Worm (Caenorhabditis elegans) whole organism, L2 larva: ENCODE data around the gene F32D1.11.

ENCODE experiments used
- C34F6.9 ChIP-seq: fragments of 150-350 bp; optimal IDR thresholded peaks from 2 replicates; lab custom pipeline; 2014; ENCODE audit warnings: missing biosample characterization, missing genetic modification characterization
- F13H6.1 ChIP-seq: sonication (generic microtip); optimal IDR thresholded peaks from 2 replicates; lab custom pipeline; 2016; ENCODE audit warnings: missing genetic modification characterization, missing compliant biosample characterization
- R02D3.7 ChIP-seq: fragments of 150-350 bp; optimal IDR thresholded peaks from 2 replicates; lab custom pipeline; 2014; ENCODE audit warnings: missing biosample characterization, missing genetic modification characterization
- ZK546.5 ChIP-seq: sonication (generic microtip); optimal IDR thresholded peaks from 2 replicates; lab custom pipeline; 2017; ENCODE audit warnings: missing biosample characterization, missing genetic modification characterization
- aly-2 ChIP-seq: fragments of 150-350 bp; optimal IDR thresholded peaks from 2 replicates; lab custom pipeline; 2014; ENCODE audit warnings: missing biosample characterization, missing genetic modification characterization
- ama-1 ChIP-seq: fragments of 150-350 bp; optimal IDR thresholded peaks from 2 replicates; lab custom pipeline; 2018; ENCODE audit warnings: inconsistent platforms
- blmp-1 ChIP-seq: sonication (generic microtip); optimal IDR thresholded peaks from 2 replicates; lab custom pipeline; 2017; ENCODE audit warnings: missing genetic modification characterization, mild to moderate bottlenecking, missing compliant biosample characterization, antibody characterized with exemption, moderate library complexity; ENCODE audit not compliant: insufficient read depth
- ceh-82 ChIP-seq: fragments of 150-350 bp; optimal IDR thresholded peaks from 2 replicates; lab custom pipeline; 2014; ENCODE audit warnings: missing biosample characterization, missing genetic modification characterization
- dmd-4 ChIP-seq: sonication (generic microtip); optimal IDR thresholded peaks from 2 replicates; lab custom pipeline; 2017; ENCODE audit warnings: missing biosample characterization, missing genetic modification characterization
- egl-27 ChIP-seq: sonication (generic microtip); optimal IDR thresholded peaks from 3 replicates; lab custom pipeline; 2017; ENCODE audit warnings: missing biosample characterization, missing genetic modification reagents, missing genetic modification characterization
- elt-1 ChIP-seq: fragments of 150-350 bp; optimal IDR thresholded peaks from 2 replicates; lab custom pipeline; 2014; ENCODE audit warnings: missing biosample characterization, missing genetic modification characterization
- elt-3 ChIP-seq: sonication (generic microtip); optimal IDR thresholded peaks from 2 replicates; lab custom pipeline; 2017; ENCODE audit warnings: missing biosample characterization, missing genetic modification characterization
- fos-1 ChIP-seq: fragments of 150-350 bp; optimal IDR thresholded peaks from 2 replicates; lab custom pipeline; 2014; ENCODE audit warnings: missing biosample characterization, missing genetic modification characterization
- gmeb-1 ChIP-seq: fragments of 150-350 bp; optimal IDR thresholded peaks from 2 replicates; lab custom pipeline; 2014; ENCODE audit warnings: missing biosample characterization, missing genetic modification characterization
- lin-11 ChIP-seq: fragments of 150-350 bp; sonication (generic microtip); optimal IDR thresholded peaks from 2 replicates; lab custom pipeline; 2014; ENCODE audit warnings: missing biosample characterization, missing genetic modification characterization, inconsistent platforms, mixed read lengths
- lin-13 ChIP-seq: fragments of 150-350 bp; optimal IDR thresholded peaks from 2 replicates; lab custom pipeline; 2014; ENCODE audit warnings: missing biosample characterization, missing genetic modification reagents, missing genetic modification characterization
- mab-5 ChIP-seq: fragments of 150-350 bp; optimal IDR thresholded peaks from 2 replicates; lab custom pipeline; 2014; ENCODE audit warnings: missing biosample characterization, missing genetic modification characterization
- mbf-1 ChIP-seq: sonication (generic microtip); optimal IDR thresholded peaks from 2 replicates; lab custom pipeline; 2017; ENCODE audit warnings: missing biosample characterization, missing genetic modification characterization
- mdl-1 ChIP-seq, 2 experiments: fragments of 150-350 bp in 1 of 2; sonication (generic microtip) in 1 of 2; optimal IDR thresholded peaks; 2 replicates each; lab custom pipeline; 2017; ENCODE audit warnings: missing biosample characterization in 2 of 2, missing genetic modification characterization in 2 of 2
- nhr-10 ChIP-seq: sonication (generic microtip); optimal IDR thresholded peaks from 2 replicates; lab custom pipeline; 2017; ENCODE audit warnings: missing biosample characterization, missing genetic modification characterization
- nhr-11 ChIP-seq: fragments of 150-350 bp; optimal IDR thresholded peaks from 2 replicates; lab custom pipeline; 2014; ENCODE audit warnings: missing biosample characterization, missing genetic modification characterization
- nhr-12 ChIP-seq: fragments of 150-350 bp; optimal IDR thresholded peaks from 2 replicates; lab custom pipeline; 2014; ENCODE audit warnings: missing biosample characterization, missing genetic modification characterization
- nhr-23 ChIP-seq: fragments of 150-350 bp; optimal IDR thresholded peaks from 2 replicates; lab custom pipeline; 2014; ENCODE audit warnings: missing biosample characterization, missing genetic modification reagents, missing genetic modification characterization
- nhr-25 ChIP-seq: fragments of 150-350 bp; sonication (generic microtip); optimal IDR thresholded peaks from 3 replicates; lab custom pipeline; 2014; ENCODE audit warnings: missing biosample characterization, missing genetic modification characterization
- nhr-6 ChIP-seq: fragments of 150-350 bp; optimal IDR thresholded peaks from 2 replicates; lab custom pipeline; 2014; ENCODE audit warnings: missing biosample characterization, missing genetic modification characterization
- nhr-77 ChIP-seq: fragments of 150-350 bp; optimal IDR thresholded peaks from 2 replicates; lab custom pipeline; 2014; ENCODE audit warnings: missing biosample characterization, missing genetic modification characterization
- sem-4 ChIP-seq: fragments of 150-350 bp; optimal IDR thresholded peaks from 2 replicates; lab custom pipeline; 2014; ENCODE audit warnings: missing biosample characterization, missing genetic modification reagents, missing genetic modification characterization
- sma-9 ChIP-seq, 2 experiments: fragments of 150-350 bp in 1 of 2; sonication (generic microtip) in 1 of 2; optimal IDR thresholded peaks; 2 replicates each; lab custom pipeline; 2014 to 2016; ENCODE audit warnings: missing genetic modification characterization in 2 of 2, mild to moderate bottlenecking in 1 of 2, missing biosample characterization in 1 of 2, missing compliant biosample characterization in 1 of 2, missing genetic modification reagents in 1 of 2, moderate library complexity in 1 of 2
- unc-39 ChIP-seq: fragments of 150-350 bp; optimal IDR thresholded peaks from 2 replicates; lab custom pipeline; 2014; ENCODE audit warnings: missing biosample characterization, missing genetic modification characterization
- unc-55 ChIP-seq: fragments of 150-350 bp; sonication (generic microtip); optimal IDR thresholded peaks from 3 replicates; lab custom pipeline; 2014; ENCODE audit warnings: missing biosample characterization, missing genetic modification reagents, missing genetic modification characterization
- unc-62 ChIP-seq: fragments of 150-350 bp; optimal IDR thresholded peaks from 2 replicates; lab custom pipeline; 2014; ENCODE audit warnings: missing biosample characterization, missing genetic modification reagents, missing genetic modification characterization
- ztf-1 ChIP-seq: fragments of 200-800 bp; sonication (Bioruptor generic); conservative IDR thresholded peaks from 2 replicates; pipeline ENCODE4 v1.3.6; 2022; ENCODE audit warnings: missing genetic modification characterization, missing compliant biosample characterization
- ztf-11 ChIP-seq: sonication (generic microtip); optimal IDR thresholded peaks from 2 replicates; lab custom pipeline; 2017; ENCODE audit warnings: missing biosample characterization, missing genetic modification characterization

F32D1.11 gene

ce11 chrV:4401865-4402264, 35.5 kb upstream of the F32D1.11 start, which contains the start of gene F13A2.5:
Gene F13A2.5, minus strand, starts transcription at chrV:4401965.
- TF ChIP-seq ZK546.5 (tag; lab: Kevin White, UChicago) (no peak), R02D3.7 (tag; lab: Kevin White, UChicago) (no peak), nhr-12 (tag; lab: Kevin White, UChicago) (no peak), F13H6.1 (tag; lab: Kevin White, UChicago) (no peak), unc-62 (GFP tag; lab: Kevin White, UChicago) (no peak), blmp-1 (tag; lab: Kevin White, UChicago) (no peak), sma-9 (GFP tag; optimal IDR thresholded peaks at IDR 0.05; lab: Kevin White, UChicago) (no peak), sma-9 (tag; optimal IDR thresholded peaks at IDR 0.05; lab: Kevin White, UChicago) (no peak)

DNA sequence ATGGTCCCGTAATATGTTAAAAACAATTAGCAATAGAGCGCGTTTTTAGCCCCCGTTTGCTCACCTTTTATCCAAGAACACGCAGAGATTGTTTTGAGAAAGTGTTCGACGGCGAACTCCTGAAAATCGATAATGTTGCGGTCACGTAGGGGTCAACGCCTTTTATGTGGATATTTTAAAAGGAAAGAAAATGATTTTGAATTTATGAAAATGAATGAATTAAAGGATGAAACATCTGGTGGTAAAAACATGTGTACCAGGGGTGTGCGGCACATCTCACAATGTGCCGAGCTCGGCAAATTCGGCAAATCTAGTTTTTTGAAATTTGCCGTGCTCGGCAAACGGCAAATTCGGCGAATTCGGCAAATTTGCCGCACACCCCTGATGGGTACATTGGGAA, 33.8 kb upstream of the F32D1.11 start, which contains the start of gene F13A2.4:
Gene F13A2.4, minus strand, starts transcription at position 101 of the 400 bp plus-strand sequence.
- TF ChIP-seq aly-2 = no peak
- no peak for TF ChIP-seq nhr-23
- TF ChIP-seq lin-11 (tag; lab: Kevin White, UChicago) = no peak
- no peak for TF ChIP-seq fos-1 (tag; lab: Kevin White, UChicago)
- TF ChIP-seq dmd-4 (tag; lab: Kevin White, UChicago) = no peak
- TF ChIP-seq mab-5 = no peak
- no peak for TF ChIP-seq lin-13 (GFP tag; lab: Kevin White, UChicago)
- TF ChIP-seq ztf-1 (GFP tag; lab: Robert Waterston, UW) = no peak
- no peak for TF ChIP-seq nhr-77 (tag; lab: Kevin White, UChicago)
- TF ChIP-seq mdl-1 (tag; optimal IDR thresholded peaks at IDR 0.05; lab: Kevin White, UChicago) = no peak
- no peak for TF ChIP-seq ceh-82 (tag; lab: Kevin White, UChicago)
- TF ChIP-seq, all 48 proteins: peak for 0

DNA sequence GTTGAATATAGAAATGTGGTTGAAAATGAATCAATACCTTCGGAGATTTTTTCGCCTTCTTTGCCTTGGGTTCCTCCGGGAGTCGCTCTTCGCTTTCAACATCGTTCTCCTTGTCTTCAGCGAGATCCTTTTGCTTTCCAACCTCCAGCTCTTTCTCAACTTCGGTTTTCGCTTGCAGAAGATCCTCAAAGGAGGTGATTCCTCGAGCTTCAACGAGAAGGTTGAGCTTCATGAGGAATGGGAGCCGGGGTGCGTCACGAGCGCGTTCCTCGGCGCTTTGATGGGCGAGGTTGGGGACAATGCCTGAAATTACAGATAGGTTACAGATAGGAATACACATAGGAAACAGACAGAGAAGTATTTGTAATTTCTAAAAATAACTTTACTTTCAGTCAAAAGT, 32.5 kb upstream of the F32D1.11 start:
- TF ChIP-seq ama-1 (lab: Kevin White, UChicago) (no peak), ztf-1 (GFP tag; lab: Robert Waterston, UW) (no peak), nhr-23 (no peak), nhr-77 (tag; lab: Kevin White, UChicago) (no peak), unc-55 (GFP tag; lab: Kevin White, UChicago) (no peak), mdl-1 (tag; optimal IDR thresholded peaks at IDR 0.05; lab: Kevin White, UChicago) (no peak), R02D3.7 (tag; lab: Kevin White, UChicago) (no peak), elt-1 (tag; lab: Kevin White, UChicago) (no peak), ZK546.5 (tag; lab: Kevin White, UChicago) (no peak), sma-9 (GFP tag; optimal IDR thresholded peaks at IDR 0.05; lab: Kevin White, UChicago) (no peak), sma-9 (tag; optimal IDR thresholded peaks at IDR 0.05; lab: Kevin White, UChicago) (no peak), nhr-11 (tag; lab: Kevin White, UChicago) (no peak), gmeb-1 (tag; lab: Kevin White, UChicago) (no peak), egl-27 (tag; lab: Kevin White, UChicago) (no peak), blmp-1 (tag; lab: Kevin White, UChicago) (no peak), nhr-25 (tag; lab: Kevin White, UChicago) (no peak), nhr-12 (tag; lab: Kevin White, UChicago) (no peak), elt-3 (tag; lab: Kevin White, UChicago) (no peak)
- TF ChIP-seq, all 48 proteins: peak for 0

DNA sequence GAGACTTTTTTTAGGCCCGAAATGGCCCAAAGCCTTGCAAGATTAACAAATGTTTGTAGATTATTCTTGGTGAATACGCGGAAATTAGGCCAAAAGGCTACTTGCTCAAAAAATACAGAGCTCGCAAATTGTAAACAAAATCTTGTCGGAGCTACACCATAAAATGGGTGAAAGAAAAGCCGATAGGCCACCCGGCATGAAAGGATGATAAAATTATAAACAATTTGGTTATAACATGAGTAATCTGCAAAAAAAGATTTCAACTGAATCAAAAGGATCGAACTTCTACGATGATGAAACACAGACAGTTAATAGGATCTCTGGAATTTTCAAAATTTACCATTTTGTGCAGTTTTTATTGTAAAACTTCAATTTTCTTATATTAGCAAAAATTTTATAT, 31.8 kb upstream of the F32D1.11 start:
- TF ChIP-seq mdl-1 (tag; optimal IDR thresholded peaks at IDR 0.05; lab: Kevin White, UChicago) (no peak), blmp-1 (tag; lab: Kevin White, UChicago) (no peak), aly-2 (no peak), mab-5 (no peak), ceh-82 (tag; lab: Kevin White, UChicago) (no peak), sem-4 (tag; lab: Kevin White, UChicago) (no peak), F13H6.1 (tag; lab: Kevin White, UChicago) (no peak), C34F6.9 (no peak), R02D3.7 (tag; lab: Kevin White, UChicago) (no peak), ZK546.5 (tag; lab: Kevin White, UChicago) (no peak), lin-11 (tag; lab: Kevin White, UChicago) (no peak), ama-1 (lab: Kevin White, UChicago) (no peak), sma-9 (GFP tag; optimal IDR thresholded peaks at IDR 0.05; lab: Kevin White, UChicago) (no peak), sma-9 (tag; optimal IDR thresholded peaks at IDR 0.05; lab: Kevin White, UChicago) (no peak), nhr-11 (tag; lab: Kevin White, UChicago) (no peak)
- TF ChIP-seq, all 48 proteins: peak for 0

DNA sequence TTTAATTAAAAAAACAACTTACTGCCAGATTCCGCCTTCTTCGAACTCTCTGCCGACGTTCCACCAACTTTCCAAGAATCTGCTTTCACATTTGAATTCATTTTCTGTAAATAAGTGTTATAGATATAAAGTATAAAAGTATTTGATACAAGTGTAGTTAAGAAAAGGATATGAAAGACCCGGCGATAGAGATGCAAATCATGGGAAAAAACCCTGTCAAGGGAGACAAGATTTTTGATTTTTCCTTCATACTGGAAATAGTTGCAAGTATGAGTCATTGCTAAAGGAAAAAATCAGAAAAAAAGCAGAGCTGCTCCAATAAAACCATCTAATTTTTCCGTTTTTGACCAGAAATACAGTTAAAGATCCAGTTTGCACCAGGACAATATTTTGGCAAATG, 29.9 kb upstream of the F32D1.11 start, which contains the start of gene F13A2.3:
Gene F13A2.3, minus strand, starts transcription at position 101 of the 400 bp plus-strand sequence.
- TF ChIP-seq nhr-10 (tag; lab: Kevin White, UChicago) (no peak), ama-1 (lab: Kevin White, UChicago) (no peak), mbf-1 (tag; lab: Kevin White, UChicago) (no peak), sma-9 (GFP tag; optimal IDR thresholded peaks at IDR 0.05; lab: Kevin White, UChicago) (no peak), sma-9 (tag; optimal IDR thresholded peaks at IDR 0.05; lab: Kevin White, UChicago) (no peak), unc-39 (tag; lab: Kevin White, UChicago) (no peak), nhr-12 (tag; lab: Kevin White, UChicago) (no peak), ztf-11 (tag; lab: Kevin White, UChicago) (no peak), mab-5 (no peak), nhr-25 (tag; lab: Kevin White, UChicago) (no peak), elt-3 (tag; lab: Kevin White, UChicago) (no peak), nhr-6 (tag; lab: Kevin White, UChicago) (no peak), unc-62 (GFP tag; lab: Kevin White, UChicago) (no peak)
